Worm (Caenorhabditis elegans) whole organism, young adult: ENCODE data around the gene Y38C1BA.4.
"Not testable (repeated sequence)": the region's sequence is repeated elsewhere in the genome, so short reads cannot be mapped to it uniquely, and the experiment has no call there.

ENCODE experiments used
- C06A6.2 ChIP-seq: fragments of 200-800 bp; sonication (Bioruptor generic); conservative IDR thresholded peaks from 2 replicates; pipeline ENCODE4 v1.3.6; 2022; ENCODE audit warnings: missing genetic modification characterization, missing compliant biosample characterization
- C17E4.6 ChIP-seq: fragments of 200-800 bp; sonication (Bioruptor generic); IDR thresholded peaks from 2 replicates; pipeline ENCODE4 v1.3.6; 2022; ENCODE audit warnings: missing genetic modification reagents, missing genetic modification characterization, missing compliant biosample characterization
- D2030.7 ChIP-seq: fragments of 200-800 bp; sonication (Bioruptor generic); IDR thresholded peaks from 2 replicates; pipeline ENCODE4 v1.3.6; 2022; ENCODE audit warnings: missing genetic modification reagents, missing genetic modification characterization, missing compliant biosample characterization
- F33H1.4 ChIP-seq: fragments of 200-800 bp; sonication (Bioruptor generic); IDR thresholded peaks from 2 replicates; pipeline ENCODE4 v1.3.6; 2022; ENCODE audit warnings: missing genetic modification reagents, missing genetic modification characterization, missing compliant biosample characterization
- F37B4.10 ChIP-seq: fragments of 200-800 bp; sonication (Bioruptor generic); IDR thresholded peaks from 2 replicates; pipeline ENCODE4 v1.3.6; 2022; ENCODE audit warnings: missing genetic modification characterization, missing compliant biosample characterization
- F55B11.4 ChIP-seq: sonication (generic microtip); optimal IDR thresholded peaks from 2 replicates; lab custom pipeline; 2016; ENCODE audit warnings: missing compliant biosample characterization, missing genetic modification characterization, borderline replicate concordance; ENCODE audit not compliant: insufficient read depth
- F57A8.1 ChIP-seq: fragments of 200-800 bp; sonication (Bioruptor generic); optimal IDR thresholded peaks from 2 replicates; lab custom pipeline; 2018; ENCODE audit warnings: mild to moderate bottlenecking, missing genetic modification characterization, moderate library complexity, missing compliant biosample characterization
- Y67H2A.10 ChIP-seq: fragments of 200-800 bp; sonication (Bioruptor generic); conservative IDR thresholded peaks from 2 replicates; pipeline ENCODE4 v1.3.6; 2022; ENCODE audit warnings: missing genetic modification reagents, missing genetic modification characterization, missing compliant biosample characterization
- Y79H2A.3 ChIP-seq: fragments of 200-800 bp; sonication (Bioruptor generic); conservative IDR thresholded peaks from 2 replicates; pipeline ENCODE4 v1.3.6; 2022; ENCODE audit warnings: missing genetic modification reagents, missing genetic modification characterization, missing compliant biosample characterization
- Y95B8A.8 ChIP-seq: fragments of 200-800 bp; sonication (Bioruptor generic); IDR thresholded peaks from 2 replicates; pipeline ENCODE4 v1.3.6; 2022; ENCODE audit warnings: missing genetic modification reagents, missing genetic modification characterization, missing compliant biosample characterization
- aptf-2 ChIP-seq: fragments of 200-800 bp; sonication (Bioruptor generic); conservative IDR thresholded peaks from 2 replicates; pipeline ENCODE4 v1.3.6; 2022; ENCODE audit warnings: missing genetic modification reagents, missing genetic modification characterization, missing compliant biosample characterization
- aptf-3 ChIP-seq: fragments of 200-800 bp; sonication (Bioruptor generic); IDR thresholded peaks from 2 replicates; pipeline ENCODE4 v1.3.6; 2022; ENCODE audit warnings: missing genetic modification characterization, missing compliant biosample characterization
- bed-1 ChIP-seq: fragments of 200-800 bp; sonication (Bioruptor generic); IDR thresholded peaks from 2 replicates; pipeline ENCODE4 v1.3.6; 2022; ENCODE audit warnings: missing genetic modification reagents, missing genetic modification characterization, missing compliant biosample characterization
- cebp-1 ChIP-seq, 2 experiments: fragments of 200-800 bp in 1 of 2; sonication (Bioruptor generic) in 1 of 2; sonication (generic microtip) in 1 of 2; IDR thresholded peaks in 1 of 2; optimal IDR thresholded peaks in 1 of 2; 2 replicates each; pipeline versions ENCODE4 v1.3.6 to Lab custom; 2017 to 2022; ENCODE audit warnings: missing compliant biosample characterization in 2 of 2, missing genetic modification characterization in 2 of 2, mild to moderate bottlenecking in 1 of 2, missing genetic modification reagents in 1 of 2, moderate library complexity in 1 of 2
- cebp-2 ChIP-seq: fragments of 200-800 bp; sonication (Bioruptor generic); IDR thresholded peaks from 2 replicates; pipeline ENCODE4 v1.3.6; 2022; ENCODE audit warnings: missing genetic modification characterization, missing compliant biosample characterization
- ceh-40 ChIP-seq: fragments of 200-800 bp; sonication (Bioruptor generic); IDR thresholded peaks from 2 replicates; pipeline ENCODE4 v1.3.6; 2022; ENCODE audit warnings: missing genetic modification characterization, missing compliant biosample characterization
- ceh-91 ChIP-seq: fragments of 200-800 bp; sonication (Bioruptor generic); IDR thresholded peaks from 2 replicates; pipeline ENCODE4 v1.3.6; 2022; ENCODE audit warnings: missing genetic modification reagents, missing genetic modification characterization, missing compliant biosample characterization
- die-1 ChIP-seq: sonication (generic microtip); optimal IDR thresholded peaks from 2 replicates; lab custom pipeline; 2016; ENCODE audit warnings: missing genotype, mild to moderate bottlenecking, missing genetic modification characterization, missing compliant biosample characterization
- ekl-4 ChIP-seq: fragments of 200-800 bp; sonication (Bioruptor generic); IDR thresholded peaks from 2 replicates; pipeline ENCODE4 v1.3.6; 2022; ENCODE audit warnings: missing genetic modification reagents, missing genetic modification characterization, missing compliant biosample characterization
- lag-1 ChIP-seq: fragments of 200-800 bp; sonication (Bioruptor generic); IDR thresholded peaks from 2 replicates; pipeline ENCODE4 v1.3.6; 2022; ENCODE audit warnings: missing genetic modification reagents, missing genetic modification characterization, missing compliant biosample characterization
- mcd-1 ChIP-seq: fragments of 200-800 bp; sonication (Bioruptor generic); IDR thresholded peaks from 2 replicates; pipeline ENCODE4 v1.3.6; 2022; ENCODE audit warnings: missing genetic modification reagents, missing genetic modification characterization, missing compliant biosample characterization
- mxl-1 ChIP-seq: sonication (generic microtip); optimal IDR thresholded peaks from 2 replicates; lab custom pipeline; 2016; ENCODE audit warnings: missing genetic modification characterization, missing compliant biosample characterization
- nfya-2 ChIP-seq: fragments of 200-800 bp; sonication (Bioruptor generic); IDR thresholded peaks from 2 replicates; pipeline ENCODE4 v1.3.6; 2022; ENCODE audit warnings: missing genetic modification reagents, missing genetic modification characterization, missing compliant biosample characterization
- nhr-120 ChIP-seq: fragments of 200-800 bp; sonication (Bioruptor generic); IDR thresholded peaks from 2 replicates; pipeline ENCODE4 v1.3.6; 2022; ENCODE audit warnings: missing genetic modification characterization, missing compliant biosample characterization
- nhr-179 ChIP-seq: sonication (generic microtip); optimal IDR thresholded peaks from 2 replicates; lab custom pipeline; 2016; ENCODE audit warnings: mild to moderate bottlenecking, missing genetic modification characterization, missing compliant biosample characterization
- nhr-80 ChIP-seq: sonication (generic microtip); optimal IDR thresholded peaks from 2 replicates; lab custom pipeline; 2016; ENCODE audit warnings: missing genetic modification characterization, missing compliant biosample characterization
- rec-8 ChIP-seq, 2 experiments: sonication (generic microtip); optimal IDR thresholded peaks; 2 replicates each; lab custom pipeline; 2016; ENCODE audit warnings: mild to moderate bottlenecking in 2 of 2, missing genetic modification characterization in 2 of 2, missing genetic modification reagents in 2 of 2, missing genotype in 2 of 2, missing biosample characterization in 1 of 2, missing compliant biosample characterization in 1 of 2, moderate library complexity in 1 of 2
- sea-2 ChIP-seq: fragments of 200-800 bp; sonication (Bioruptor generic); IDR thresholded peaks from 2 replicates; pipeline ENCODE4 v1.3.6; 2022; ENCODE audit warnings: missing genetic modification characterization, missing compliant biosample characterization
- snpc-1.1 ChIP-seq: sonication (generic microtip); optimal IDR thresholded peaks from 2 replicates; lab custom pipeline; 2017; ENCODE audit warnings: missing genetic modification characterization, mild to moderate bottlenecking, missing compliant biosample characterization, antibody characterized with exemption, moderate library complexity, missing genotype, missing genetic modification reagents; ENCODE audit not compliant: insufficient read depth
- snpc-1.3 ChIP-seq: sonication (generic microtip); optimal IDR thresholded peaks from 2 replicates; lab custom pipeline; 2017; ENCODE audit warnings: missing genetic modification characterization, mild to moderate bottlenecking, missing compliant biosample characterization, antibody characterized with exemption, moderate library complexity, missing genotype, missing genetic modification reagents; ENCODE audit not compliant: insufficient read depth
- tlf-1 ChIP-seq: fragments of 200-800 bp; sonication (Bioruptor generic); optimal IDR thresholded peaks from 2 replicates; lab custom pipeline; 2018; ENCODE audit warnings: mild to moderate bottlenecking, missing genetic modification characterization, missing compliant biosample characterization
- unc-130 ChIP-seq: sonication (generic microtip); optimal IDR thresholded peaks from 2 replicates; lab custom pipeline; 2016; ENCODE audit warnings: missing genetic modification reagents, missing genetic modification characterization, missing compliant biosample characterization
- unc-62 ChIP-seq: fragments of 150-350 bp; optimal IDR thresholded peaks from 2 replicates; lab custom pipeline; 2014; ENCODE audit warnings: missing biosample characterization, missing genetic modification reagents, missing genetic modification characterization
- zim-3 ChIP-seq: sonication (generic microtip); optimal IDR thresholded peaks from 2 replicates; lab custom pipeline; 2017; ENCODE audit warnings: mild to moderate bottlenecking, missing genetic modification characterization, moderate library complexity, missing compliant biosample characterization
- ztf-28 ChIP-seq: fragments of 200-800 bp; sonication (Bioruptor generic); IDR thresholded peaks from 2 replicates; pipeline ENCODE4 v1.3.6; 2022; ENCODE audit warnings: missing genetic modification reagents, missing genetic modification characterization, missing compliant biosample characterization
- ztf-3 ChIP-seq: fragments of 200-800 bp; sonication (Bioruptor generic); optimal IDR thresholded peaks from 2 replicates; lab custom pipeline; 2018; ENCODE audit warnings: mild to moderate bottlenecking, missing genetic modification characterization, missing compliant biosample characterization

Gene Y38C1BA.4

ce11 chrIV:1831174-1831573, 9.5 kb downstream of the Y38C1BA.4 start (continued):
- TF ChIP-seq cebp-2 (GFP tag; lab: Robert Waterston, UW) (peak; percentile 99), mcd-1 (GFP tag; lab: Robert Waterston, UW) (peak; percentile 81), ekl-4 (GFP tag; lab: Robert Waterston, UW) (peak; percentile 95), D2030.7 (GFP tag; lab: Robert Waterston, UW) (peak; percentile 94), nfya-2 (GFP tag; lab: Robert Waterston, UW) (peak; percentile 93; the same call in 1 of the 2 replicates), bed-1 (peak; percentile 99), F33H1.4 (GFP tag; lab: Robert Waterston, UW) (peak; percentile 64), C06A6.2 (GFP tag; lab: Robert Waterston, UW) (peak; percentile 61; the same call in 1 of the 2 replicates), Y95B8A.8 (peak; percentile 96), aptf-2 (GFP tag; lab: Robert Waterston, UW) (peak; percentile 93), lag-1 (GFP tag; lab: Robert Waterston, UW) (peak; percentile 99), C17E4.6 (GFP tag; lab: Robert Waterston, UW) (peak; percentile 90), aptf-3 (GFP tag; lab: Robert Waterston, UW) (peak; percentile 100), Y79H2A.3 (GFP tag; lab: Robert Waterston, UW) (peak; percentile 66; the same call in 1 of the 2 replicates), F37B4.10 (GFP tag; lab: Robert Waterston, UW) (peak; percentile 98; the same call in 1 of the 2 replicates), cebp-1 (GFP tag; IDR thresholded peaks at IDR 0.05; lab: Robert Waterston, UW) (peak; percentile 80), ceh-91 (GFP tag; lab: Robert Waterston, UW) (peak; percentile 71), ztf-28 (GFP tag; lab: Robert Waterston, UW) (peak; percentile 97), sea-2 (GFP tag; lab: Robert Waterston, UW) (peak; percentile 98), ceh-40 (GFP tag; lab: Robert Waterston, UW) (peak; percentile 92)
- TF ChIP-seq cebp-1 (tag; optimal IDR thresholded peaks at IDR 0.05; lab: Kevin White, UChicago): not testable (repeated sequence)

- TF ChIP-seq mxl-1 (tag; lab: Kevin White, UChicago) (no peak), rec-8 (tag; optimal IDR thresholded peaks at IDR 0.05; lab: Kevin White, UChicago) (no peak), F55B11.4 (tag; lab: Kevin White, UChicago) (no peak), nhr-120 (GFP tag; lab: Robert Waterston, UW) (no peak), snpc-1.3 (tag; lab: Kevin White, UChicago) (no peak), snpc-1.1 (tag; lab: Kevin White, UChicago) (no peak), tlf-1 (GFP tag; lab: Kevin White, UChicago) (no peak), F57A8.1 (GFP tag; lab: Kevin White, UChicago) (no peak), unc-62 (GFP tag; lab: Kevin White, UChicago) (no peak), unc-130 (no peak), Y67H2A.10 (GFP tag; lab: Robert Waterston, UW) (no peak), die-1 (no peak), zim-3 (tag; lab: Kevin White, UChicago) (no peak)
- TF ChIP-seq, all 124 proteins: peak for 0
These were observed 11.5 kb downstream of the Y38C1BA.4 start for ce11 chrIV:1833115-1833514.

ce11 chrIV:1834242-1834641, 12.6 kb downstream of the Y38C1BA.4 start, which contains the start of gene ccm-2:
TSS of gene ccm-2 (plus strand) at chrIV:1834628.
- no peak for TF ChIP-seq unc-130
- TF ChIP-seq nhr-179 (tag; lab: Kevin White, UChicago): no peak
- peak; percentile 28 for TF ChIP-seq nhr-80 (tag; lab: Kevin White, UChicago)
- TF ChIP-seq ztf-3 (GFP tag; lab: Kevin White, UChicago): no peak
